Worm (Caenorhabditis elegans): ENCODE data around the gene T13F2.4.

Gene T13F2.4

DNA sequence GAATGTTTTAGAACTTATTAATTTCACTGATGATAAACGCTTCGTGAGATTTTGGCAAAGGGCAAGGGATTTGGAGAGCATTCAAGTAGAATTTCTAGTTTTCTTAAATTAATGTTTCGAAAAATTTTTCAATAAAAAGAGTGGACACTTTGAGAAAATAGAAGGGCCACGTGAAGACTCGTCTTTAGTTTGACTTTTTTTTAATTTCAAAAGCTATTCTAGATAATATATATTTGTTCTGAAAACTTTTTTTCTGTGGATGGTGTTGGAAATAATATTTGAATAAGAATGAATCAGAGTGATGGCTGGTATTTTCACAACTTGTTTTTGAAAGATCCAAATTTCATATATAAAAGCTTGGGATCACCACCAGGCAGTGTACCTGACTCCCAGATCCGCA lies 41.3 kb upstream of the T13F2.4 start, which contains the start of gene C28D4.8:
Gene C28D4.8, minus strand, starts transcription at position 101 of the 400 bp plus-strand sequence.
- no peak for TF ChIP-seq drap-1 (GFP tag; optimal IDR thresholded peaks at IDR 0.05)
- no peak for TF ChIP-seq cnd-1 (tag; optimal IDR thresholded peaks at IDR 0.05)
- no peak for TF ChIP-seq mab-5 (tag; optimal IDR thresholded peaks at IDR 0.05)
- no peak for TF ChIP-seq hlh-1 (tag; optimal IDR thresholded peaks at IDR 0.05)
- no peak for TF ChIP-seq blmp-1 (tag; optimal IDR thresholded peaks at IDR 0.05)
- TF ChIP-seq unc-120 (tag; optimal IDR thresholded peaks at IDR 0.05; ENCODE audit: poor library complexity, severe bottlenecking), result no peak
- no peak for TF ChIP-seq sptf-1 (tag; optimal IDR thresholded peaks at IDR 0.05)
- no peak for TF ChIP-seq ham-2 (GFP tag; optimal IDR thresholded peaks at IDR 0.05)
- no peak for TF ChIP-seq mls-2 (tag; optimal IDR thresholded peaks at IDR 0.05)
- no peak for TF ChIP-seq bed-3 (GFP tag; optimal IDR thresholded peaks at IDR 0.05)

DNA sequence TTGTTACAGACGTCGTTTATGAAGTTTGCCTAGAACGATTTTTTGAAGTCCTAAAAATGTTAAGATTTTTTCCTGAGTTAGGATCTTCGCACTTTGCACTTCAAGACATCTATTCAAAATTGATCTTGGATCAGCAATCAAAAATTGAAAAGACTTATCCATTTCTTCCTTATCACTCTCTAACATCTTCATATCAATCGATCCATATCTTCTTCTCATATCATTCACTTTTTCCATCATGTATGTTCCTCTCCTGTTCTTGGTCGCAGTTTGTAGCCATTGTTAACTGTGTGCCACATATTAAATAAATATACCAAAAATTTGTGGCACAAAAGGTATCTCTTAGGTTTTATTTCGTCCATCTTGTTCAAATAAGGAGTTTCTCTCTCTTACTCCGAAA lies 33.9 kb upstream of the T13F2.4 start:
- no peak for TF ChIP-seq hlh-1 (tag; optimal IDR thresholded peaks at IDR 0.05)
- no peak for TF ChIP-seq unc-62 (GFP tag; optimal IDR thresholded peaks at IDR 0.05)
- no peak for TF ChIP-seq unc-120 (tag; optimal IDR thresholded peaks at IDR 0.05; ENCODE audit: poor library complexity, severe bottlenecking)

DNA sequence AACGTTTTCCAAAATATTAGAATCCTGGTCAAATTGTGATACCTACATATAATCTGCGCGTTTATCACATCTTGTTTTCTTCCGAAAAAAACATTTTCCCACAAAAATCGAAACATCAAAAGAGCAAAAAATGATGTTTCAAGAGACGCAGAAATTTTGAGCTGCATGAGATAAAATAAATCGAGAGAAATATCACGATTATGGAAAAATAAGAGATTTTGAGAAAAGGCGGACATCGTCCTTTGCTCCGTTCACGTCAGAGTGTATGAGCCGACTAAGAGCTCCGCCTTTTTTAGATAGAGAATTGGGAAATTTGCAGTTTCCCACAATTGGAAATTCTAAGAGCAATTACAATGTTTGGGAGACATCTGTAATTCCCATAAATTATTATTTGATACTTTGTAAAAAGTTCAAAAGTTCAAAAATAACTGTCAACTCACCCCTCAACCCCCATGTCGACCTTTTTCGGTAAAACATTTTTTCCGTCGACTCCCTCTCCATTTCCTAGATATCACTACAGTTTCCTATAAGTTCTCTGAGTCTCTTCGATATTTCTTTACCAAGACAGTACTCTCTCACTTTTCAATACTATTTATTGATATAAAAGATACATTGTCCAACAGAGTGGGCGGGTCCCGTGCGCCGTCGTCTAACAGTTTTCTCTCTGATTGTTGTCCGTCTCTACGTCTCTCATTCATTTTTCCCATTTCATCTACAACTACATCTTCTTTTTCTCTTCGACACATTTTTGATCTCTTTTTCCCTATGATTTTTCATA lies 32.8 kb upstream of the T13F2.4 start:
- TF ChIP-seq unc-120 (tag; optimal IDR thresholded peaks at IDR 0.05; ENCODE audit: poor library complexity, severe bottlenecking) (no peak), pha-4 (tag; optimal IDR thresholded peaks at IDR 0.05) (no peak), blmp-1 (tag; optimal IDR thresholded peaks at IDR 0.05) (no peak), snpc-4 (tag; optimal IDR thresholded peaks at IDR 0.05) (no peak), elt-3 (tag; optimal IDR thresholded peaks at IDR 0.05) (no peak), unc-62 (GFP tag; optimal IDR thresholded peaks at IDR 0.05) (no peak)

DNA sequence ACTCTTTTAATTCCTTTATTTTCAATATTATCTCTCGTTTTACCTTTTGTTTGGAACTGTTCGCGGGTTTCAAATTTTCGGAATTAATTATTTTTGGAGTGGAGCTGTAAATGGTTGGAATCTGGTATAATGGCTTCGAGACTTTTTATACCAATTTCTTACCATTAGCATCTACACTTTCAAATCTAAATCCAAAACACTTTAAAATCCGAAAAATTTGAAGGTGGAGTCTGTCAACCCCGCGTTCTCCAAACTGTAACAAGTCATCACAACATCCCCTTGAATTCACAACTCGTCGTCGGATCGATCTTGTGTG lies 32.2 kb upstream of the T13F2.4 start, which contains the start of gene nhr-97:
Gene nhr-97, plus strand, starts transcription at position 217 of the 316 bp plus-strand sequence.
- TF ChIP-seq flh-1 (GFP tag; optimal IDR thresholded peaks at IDR 0.05), result no peak
- no peak for TF ChIP-seq elt-3 (tag; optimal IDR thresholded peaks at IDR 0.05)
- TF ChIP-seq drap-1 (GFP tag; optimal IDR thresholded peaks at IDR 0.05), result no peak
- no peak for TF ChIP-seq lin-13 (tag; optimal IDR thresholded peaks at IDR 0.05)
- TF ChIP-seq M03D4.4 (tag; optimal IDR thresholded peaks at IDR 0.05), result no peak
- TF ChIP-seq sptf-1 (tag; optimal IDR thresholded peaks at IDR 0.05), result no peak
- no peak for TF ChIP-seq elt-1 (tag; optimal IDR thresholded peaks at IDR 0.05; ENCODE audit: borderline replicate concordance, insufficient read depth)
- TF ChIP-seq blmp-1 (tag; optimal IDR thresholded peaks at IDR 0.05), result no peak
- TF ChIP-seq ceh-83 (GFP tag; optimal IDR thresholded peaks at IDR 0.05), result no peak
- TF ChIP-seq sem-2 (GFP tag; optimal IDR thresholded peaks at IDR 0.05), result no peak
- TF ChIP-seq unc-62 (GFP tag; optimal IDR thresholded peaks at IDR 0.05), result no peak
- TF ChIP-seq ceh-43 (GFP tag; optimal IDR thresholded peaks at IDR 0.05), result no peak
- TF ChIP-seq nhr-12 (tag; optimal IDR thresholded peaks at IDR 0.05), result no peak

DNA sequence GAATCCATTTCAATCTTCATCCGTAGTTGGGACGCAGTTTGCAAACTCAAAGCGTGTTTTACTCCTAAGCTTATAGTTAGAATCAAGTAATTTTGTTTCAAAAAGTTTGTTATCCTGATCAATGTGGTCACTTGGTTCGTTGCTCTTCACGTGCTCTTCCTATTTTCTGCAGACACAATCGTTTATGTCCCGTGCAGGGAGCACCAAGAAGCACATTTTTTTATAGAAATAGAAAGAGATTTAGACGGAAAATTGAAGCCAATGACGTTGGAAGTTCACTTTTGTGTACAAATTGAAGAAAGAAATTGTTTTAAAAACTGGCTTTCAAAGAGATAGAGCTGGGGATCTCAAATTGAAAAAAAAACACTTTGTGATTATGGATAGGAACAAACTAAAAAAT lies 27.8 kb upstream of the T13F2.4 start:
- no peak for TF ChIP-seq ceh-39 (tag; optimal IDR thresholded peaks at IDR 0.05)
- TF ChIP-seq ham-2 (GFP tag; optimal IDR thresholded peaks at IDR 0.05), result no peak
- TF ChIP-seq bed-3 (GFP tag; optimal IDR thresholded peaks at IDR 0.05), result no peak
- no peak for TF ChIP-seq flh-1 (GFP tag; optimal IDR thresholded peaks at IDR 0.05)
- no peak for TF ChIP-seq nhr-76 (tag; optimal IDR thresholded peaks at IDR 0.05)

DNA sequence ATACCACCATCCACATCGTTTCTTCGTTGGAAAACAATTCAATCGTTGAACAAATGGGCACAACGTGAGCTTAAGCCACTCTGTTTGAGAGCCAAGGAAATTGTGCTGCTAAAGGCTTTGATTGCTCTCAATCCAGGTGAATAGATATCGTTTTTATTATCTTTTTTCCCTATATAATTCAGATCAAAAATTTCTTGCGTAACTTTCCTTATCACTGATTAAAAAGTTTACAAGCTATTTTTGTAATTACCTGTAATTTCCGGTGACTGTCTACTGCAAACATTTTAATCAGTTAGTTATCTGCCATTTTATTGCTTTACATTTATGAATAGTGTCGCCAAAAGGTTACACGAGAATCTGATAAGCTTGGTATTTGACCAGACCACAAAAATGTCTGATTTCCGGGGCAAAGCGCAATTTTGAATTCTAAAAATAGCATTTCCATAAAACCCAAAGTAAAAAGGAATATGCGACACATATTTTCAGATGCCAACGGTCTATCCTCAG lies 26.9 kb upstream of the T13F2.4 start:
- TF ChIP-seq unc-62 (GFP tag; optimal IDR thresholded peaks at IDR 0.05) (no peak), ztf-11 (tag; optimal IDR thresholded peaks at IDR 0.05) (no peak), lin-32 (GFP tag; optimal IDR thresholded peaks at IDR 0.05) (no peak), snpc-4 (tag; optimal IDR thresholded peaks at IDR 0.05) (no peak), nhr-2 (tag; optimal IDR thresholded peaks at IDR 0.05) (no peak), cnd-1 (tag; optimal IDR thresholded peaks at IDR 0.05) (no peak), ces-1 (GFP tag; optimal IDR thresholded peaks at IDR 0.05) (no peak), mep-1 (tag; optimal IDR thresholded peaks at IDR 0.05) (no peak), M03D4.4 (tag; optimal IDR thresholded peaks at IDR 0.05) (no peak), unc-120 (tag; optimal IDR thresholded peaks at IDR 0.05; ENCODE audit: poor library complexity, severe bottlenecking) (no peak)

Measured in whole organism, mixed stage, embryonic.